Worm (Caenorhabditis elegans) whole organism, mixed stage, embryonic: ENCODE measurements around the gene twf-2.
A peak's percentile ranks its signal among the peaks of the same experiment; 100 is the strongest.

Experiments
- M03D4.4 ChIP-seq: sonication (generic microtip); optimal IDR thresholded peaks from 2 replicates; lab custom pipeline; 2017; ENCODE audit warnings: mild to moderate bottlenecking, missing genetic modification characterization, missing compliant biosample characterization
- bed-3 ChIP-seq: fragments of 200-800 bp; sonication (Bioruptor generic); optimal IDR thresholded peaks from 3 replicates; lab custom pipeline; 2018; ENCODE audit warnings: mild to moderate bottlenecking, missing genetic modification characterization, moderate library complexity, missing compliant biosample characterization
- ceh-39 ChIP-seq: fragments of 150-350 bp; optimal IDR thresholded peaks from 2 replicates; lab custom pipeline; 2014; ENCODE audit warnings: missing biosample characterization, missing genetic modification characterization
- ceh-43 ChIP-seq: fragments of 200-800 bp; sonication (Bioruptor generic); optimal IDR thresholded peaks from 2 replicates; lab custom pipeline; 2018; ENCODE audit warnings: mild to moderate bottlenecking, missing genetic modification characterization, moderate library complexity, missing compliant biosample characterization
- ceh-83 ChIP-seq: fragments of 200-800 bp; sonication (Bioruptor generic); optimal IDR thresholded peaks from 2 replicates; lab custom pipeline; 2018; ENCODE audit warnings: mild to moderate bottlenecking, missing genetic modification characterization, missing compliant biosample characterization
- ces-1 ChIP-seq: fragments of 150-350 bp; optimal IDR thresholded peaks from 2 replicates; lab custom pipeline; 2014; ENCODE audit warnings: missing biosample characterization, missing genetic modification reagents, missing genetic modification characterization
- cnd-1 ChIP-seq: fragments of 200-800 bp; sonication (Bioruptor generic); optimal IDR thresholded peaks from 2 replicates; lab custom pipeline; 2018; ENCODE audit warnings: mild to moderate bottlenecking, missing genetic modification characterization, missing compliant biosample characterization
- drap-1 ChIP-seq: fragments of 200-800 bp; sonication (Bioruptor generic); optimal IDR thresholded peaks from 3 replicates; lab custom pipeline; 2018; ENCODE audit warnings: mild to moderate bottlenecking, missing genetic modification characterization, missing compliant biosample characterization
- elt-1 ChIP-seq: sonication (generic microtip); optimal IDR thresholded peaks from 2 replicates; lab custom pipeline; 2017; ENCODE audit warnings: missing genetic modification characterization, mild to moderate bottlenecking, missing compliant biosample characterization, antibody characterized with exemption, moderate library complexity, borderline replicate concordance; ENCODE audit not compliant: insufficient read depth
- elt-3 ChIP-seq: fragments of 150-350 bp; optimal IDR thresholded peaks from 2 replicates; lab custom pipeline; 2014; ENCODE audit warnings: missing biosample characterization, missing genetic modification characterization
- ham-2 ChIP-seq: fragments of 200-800 bp; sonication (Bioruptor generic); optimal IDR thresholded peaks from 2 replicates; lab custom pipeline; 2018; ENCODE audit warnings: mild to moderate bottlenecking, missing genetic modification characterization, missing compliant biosample characterization
- hlh-1 ChIP-seq: fragments of 150-350 bp; optimal IDR thresholded peaks from 2 replicates; lab custom pipeline; 2014; ENCODE audit warnings: missing biosample characterization, missing genetic modification reagents, missing genetic modification characterization
- lin-13 ChIP-seq: fragments of 150-350 bp; optimal IDR thresholded peaks from 2 replicates; lab custom pipeline; 2014; ENCODE audit warnings: missing biosample characterization, missing genetic modification characterization
- lin-32 ChIP-seq: fragments of 200-800 bp; sonication (Bioruptor generic); optimal IDR thresholded peaks from 2 replicates; lab custom pipeline; 2018; ENCODE audit warnings: mild to moderate bottlenecking, missing genetic modification characterization, missing compliant biosample characterization
- mab-5 ChIP-seq: fragments of 150-350 bp; optimal IDR thresholded peaks from 2 replicates; lab custom pipeline; 2014; ENCODE audit warnings: missing biosample characterization, missing genetic modification characterization
- mep-1 ChIP-seq: fragments of 150-350 bp; optimal IDR thresholded peaks from 2 replicates; lab custom pipeline; 2017; ENCODE audit warnings: missing biosample characterization, missing genetic modification reagents, missing genetic modification characterization, inconsistent platforms
- mls-2 ChIP-seq: sonication (generic microtip); optimal IDR thresholded peaks from 2 replicates; lab custom pipeline; 2016; ENCODE audit warnings: mild to moderate bottlenecking, missing genetic modification characterization, moderate library complexity, missing compliant biosample characterization
- nhr-12 ChIP-seq: fragments of 150-350 bp; optimal IDR thresholded peaks from 2 replicates; lab custom pipeline; 2014; ENCODE audit warnings: missing biosample characterization, missing genetic modification characterization
- nhr-2 ChIP-seq: fragments of 150-350 bp; optimal IDR thresholded peaks from 2 replicates; lab custom pipeline; 2014; ENCODE audit warnings: missing biosample characterization, missing genetic modification characterization
- nhr-237 ChIP-seq: fragments of 150-350 bp; optimal IDR thresholded peaks from 2 replicates; lab custom pipeline; 2014; ENCODE audit warnings: missing biosample characterization, missing genetic modification characterization
- nhr-28 ChIP-seq: fragments of 150-350 bp; optimal IDR thresholded peaks from 2 replicates; lab custom pipeline; 2014; ENCODE audit warnings: missing biosample characterization, missing genetic modification characterization
- nhr-76 ChIP-seq: sonication (generic microtip); optimal IDR thresholded peaks from 2 replicates; lab custom pipeline; 2017; ENCODE audit warnings: missing biosample characterization, missing genetic modification characterization
- pha-4 ChIP-seq: fragments of 150-350 bp; optimal IDR thresholded peaks from 2 replicates; lab custom pipeline; 2018; ENCODE audit warnings: missing biosample characterization, missing genetic modification reagents, missing genetic modification characterization
- sem-2 ChIP-seq: fragments of 200-800 bp; sonication (Bioruptor generic); optimal IDR thresholded peaks from 2 replicates; lab custom pipeline; 2018; ENCODE audit warnings: mild to moderate bottlenecking, missing genetic modification characterization, missing compliant biosample characterization
- snpc-4 ChIP-seq: fragments of 150-350 bp; optimal IDR thresholded peaks from 2 replicates; lab custom pipeline; 2014; ENCODE audit warnings: missing biosample characterization, missing genetic modification characterization
- sptf-1 ChIP-seq: sonication (generic microtip); optimal IDR thresholded peaks from 2 replicates; lab custom pipeline; 2017; ENCODE audit warnings: mild to moderate bottlenecking, missing genetic modification characterization, moderate library complexity, missing compliant biosample characterization
- tbx-8 ChIP-seq: fragments of 200-800 bp; sonication (Bioruptor generic); optimal IDR thresholded peaks from 2 replicates; lab custom pipeline; 2018; ENCODE audit warnings: mild to moderate bottlenecking, missing genetic modification characterization, moderate library complexity, missing compliant biosample characterization
- unc-120 ChIP-seq: sonication (generic microtip); optimal IDR thresholded peaks from 2 replicates; lab custom pipeline; 2017; ENCODE audit warnings: missing genetic modification characterization, missing compliant biosample characterization; ENCODE audit not compliant: poor library complexity, severe bottlenecking
- unc-39 ChIP-seq: fragments of 150-350 bp; optimal IDR thresholded peaks from 2 replicates; lab custom pipeline; 2014; ENCODE audit warnings: missing biosample characterization, missing genetic modification characterization
- unc-62 ChIP-seq: fragments of 150-350 bp; optimal IDR thresholded peaks from 2 replicates; lab custom pipeline; 2014; ENCODE audit warnings: missing biosample characterization, missing genetic modification reagents, missing genetic modification characterization
- zip-8 ChIP-seq: fragments of 150-350 bp; optimal IDR thresholded peaks from 2 replicates; lab custom pipeline; 2014; ENCODE audit warnings: missing biosample characterization, missing genetic modification characterization
- ztf-11 ChIP-seq: fragments of 150-350 bp; optimal IDR thresholded peaks from 2 replicates; lab custom pipeline; 2014; ENCODE audit warnings: missing biosample characterization, missing genetic modification characterization

Gene twf-2

ce11 chrX:16403424-16403823 lies 42.6 kb upstream of the twf-2 start:
- TF ChIP-seq ceh-39 (no peak), elt-1 (tag; lab: Kevin White, UChicago) (no peak), M03D4.4 (tag; lab: Kevin White, UChicago) (no peak), unc-120 (tag; lab: Kevin White, UChicago) (peak; percentile 7), ceh-83 (GFP tag; lab: Kevin White, UChicago) (peak; percentile 69), bed-3 (GFP tag; lab: Kevin White, UChicago) (no peak), unc-62 (no peak)
- TF ChIP-seq, all 35 proteins: peak for 2

ce11 chrX:16404815-16405214 lies 41.2 kb upstream of the twf-2 start:
- no peak for TF ChIP-seq nhr-12
- no peak for TF ChIP-seq mab-5 (tag; lab: Kevin White, UChicago)
- no peak for TF ChIP-seq lin-32 (GFP tag; lab: Kevin White, UChicago)
- no peak for TF ChIP-seq mep-1
- TF ChIP-seq M03D4.4 (tag; lab: Kevin White, UChicago) = no peak
- no peak for TF ChIP-seq mls-2 (tag; lab: Kevin White, UChicago)
- TF ChIP-seq elt-1 (tag; lab: Kevin White, UChicago) = no peak
- TF ChIP-seq sptf-1 (tag; lab: Kevin White, UChicago) = no peak
- TF ChIP-seq ztf-11 = no peak
- TF ChIP-seq unc-39 (tag; lab: Kevin White, UChicago) = no peak
- no peak for TF ChIP-seq unc-120 (tag; lab: Kevin White, UChicago)
- no peak for TF ChIP-seq ceh-43 (GFP tag; lab: Kevin White, UChicago)
- no peak for TF ChIP-seq snpc-4 (tag; lab: Kevin White, UChicago)
- TF ChIP-seq lin-13 (tag; lab: Kevin White, UChicago) = no peak
- no peak for TF ChIP-seq ham-2 (GFP tag; lab: Kevin White, UChicago)
- no peak for TF ChIP-seq elt-3 (tag; lab: Kevin White, UChicago)
- no peak for TF ChIP-seq sem-2 (GFP tag; lab: Kevin White, UChicago)

ce11 chrX:16406632-16407031 lies 39.4 kb upstream of the twf-2 start:
- no peak for TF ChIP-seq lin-32 (GFP tag; lab: Kevin White, UChicago)
- TF ChIP-seq mls-2 (tag; lab: Kevin White, UChicago) = no peak
- TF ChIP-seq ceh-43 (GFP tag; lab: Kevin White, UChicago) = no peak
- no peak for TF ChIP-seq sptf-1 (tag; lab: Kevin White, UChicago)
- no peak for TF ChIP-seq ceh-39
- TF ChIP-seq nhr-76 = no peak
- TF ChIP-seq sem-2 (GFP tag; lab: Kevin White, UChicago) = no peak
- TF ChIP-seq cnd-1 = no peak
- no peak for TF ChIP-seq ham-2 (GFP tag; lab: Kevin White, UChicago)
- no peak for TF ChIP-seq lin-13 (tag; lab: Kevin White, UChicago)
- TF ChIP-seq elt-1 (tag; lab: Kevin White, UChicago) = no peak

- TF ChIP-seq ham-2 (GFP tag; lab: Kevin White, UChicago) (no peak), mep-1 (no peak), hlh-1 (tag; lab: Kevin White, UChicago) (no peak), nhr-2 (no peak), cnd-1 (no peak), drap-1 (GFP tag; lab: Kevin White, UChicago) (no peak), tbx-8 (GFP tag; lab: Kevin White, UChicago) (no peak), elt-1 (tag; lab: Kevin White, UChicago) (no peak), unc-62 (no peak), lin-32 (GFP tag; lab: Kevin White, UChicago) (no peak), mab-5 (tag; lab: Kevin White, UChicago) (no peak), mls-2 (tag; lab: Kevin White, UChicago) (no peak), ces-1 (GFP tag; lab: Kevin White, UChicago) (no peak), sptf-1 (tag; lab: Kevin White, UChicago) (no peak), nhr-237 (tag; lab: Kevin White, UChicago) (no peak), snpc-4 (tag; lab: Kevin White, UChicago) (no peak), zip-8 (tag; lab: Kevin White, UChicago) (no peak)
These were observed 36.8 kb upstream of the twf-2 start for ce11 chrX:16409220-16409619.

- TF ChIP-seq nhr-2 (no peak), tbx-8 (GFP tag; lab: Kevin White, UChicago) (no peak), ztf-11 (no peak), pha-4 (tag; lab: Kevin White, UChicago) (peak; percentile 63), nhr-28 (no peak), unc-120 (tag; lab: Kevin White, UChicago) (no peak)
These were observed 34.0 kb upstream of the twf-2 start for ce11 chrX:16411985-16412384.
